Worm (Caenorhabditis elegans) whole organism, L3 larva: ENCODE data around the gene T23G7.3.

Experiments used
- aly-2 ChIP-seq: fragments of 150-350 bp; optimal IDR thresholded peaks from 2 replicates; lab custom pipeline; 2014; ENCODE audit warnings: missing biosample characterization, missing genetic modification characterization
- ama-1 ChIP-seq: fragments of 150-350 bp; optimal IDR thresholded peaks from 2 replicates; lab custom pipeline; 2018
- ceh-16 ChIP-seq: sonication (generic microtip); optimal IDR thresholded peaks from 2 replicates; lab custom pipeline; 2017; ENCODE audit warnings: missing biosample characterization, missing genetic modification characterization
- ceh-28 ChIP-seq: fragments of 150-350 bp; optimal IDR thresholded peaks from 2 replicates; lab custom pipeline; 2014; ENCODE audit warnings: missing biosample characterization, missing genetic modification reagents, missing genetic modification characterization
- daf-12 ChIP-seq: fragments of 150-350 bp; optimal IDR thresholded peaks from 2 replicates; lab custom pipeline; 2014; ENCODE audit warnings: missing biosample characterization, missing genetic modification reagents, missing genetic modification characterization
- egl-5 ChIP-seq: fragments of 150-350 bp; optimal IDR thresholded peaks from 2 replicates; lab custom pipeline; 2017; ENCODE audit warnings: missing biosample characterization, missing genetic modification reagents, missing genetic modification characterization, inconsistent platforms
- elt-1 ChIP-seq: fragments of 150-350 bp; optimal IDR thresholded peaks from 2 replicates; lab custom pipeline; 2014; ENCODE audit warnings: missing biosample characterization, missing genetic modification characterization
- elt-2 ChIP-seq: sonication (generic microtip); optimal IDR thresholded peaks from 2 replicates; lab custom pipeline; 2016; ENCODE audit warnings: missing genetic modification reagents, mild to moderate bottlenecking, missing genetic modification characterization, missing compliant biosample characterization
- elt-3 ChIP-seq, 3 experiments: fragments of 150-350 bp in 1 of 3; sonication (generic microtip) in 2 of 3; optimal IDR thresholded peaks; 2 replicates in 2 of 3; 4 replicates in 1 of 3; lab custom pipeline; 2014 to 2017; ENCODE audit warnings: missing biosample characterization in 3 of 3, missing genetic modification characterization in 3 of 3
- eor-1 ChIP-seq, 2 experiments: fragments of 150-350 bp; optimal IDR thresholded peaks; 2 replicates each; lab custom pipeline; 2014 to 2018; ENCODE audit warnings: missing biosample characterization in 2 of 2, missing genetic modification characterization in 2 of 2
- fkh-2 ChIP-seq: fragments of 150-350 bp; optimal IDR thresholded peaks from 2 replicates; lab custom pipeline; 2014; ENCODE audit warnings: missing biosample characterization, missing genetic modification reagents, missing genetic modification characterization
- fos-1 ChIP-seq: fragments of 150-350 bp; optimal IDR thresholded peaks from 2 replicates; lab custom pipeline; 2014; ENCODE audit warnings: missing biosample characterization, missing genetic modification characterization
- hmg-11 ChIP-seq: sonication (generic microtip); optimal IDR thresholded peaks from 2 replicates; lab custom pipeline; 2016; ENCODE audit warnings: missing genetic modification characterization, missing compliant biosample characterization
- jun-1 ChIP-seq: fragments of 150-350 bp; optimal IDR thresholded peaks from 2 replicates; lab custom pipeline; 2014; ENCODE audit warnings: missing biosample characterization, missing genetic modification reagents, missing genetic modification characterization
- lin-15B ChIP-seq: fragments of 150-350 bp; optimal IDR thresholded peaks from 2 replicates; lab custom pipeline; 2014; ENCODE audit warnings: missing biosample characterization, missing genetic modification characterization
- lin-39 ChIP-seq: fragments of 150-350 bp; optimal IDR thresholded peaks from 2 replicates; lab custom pipeline; 2018; ENCODE audit warnings: missing biosample characterization, missing genetic modification reagents, missing genetic modification characterization
- nfya-1 ChIP-seq: sonication (generic microtip); optimal IDR thresholded peaks from 2 replicates; lab custom pipeline; 2017; ENCODE audit warnings: missing genetic modification characterization, mild to moderate bottlenecking, missing compliant biosample characterization, antibody characterized with exemption, moderate library complexity; ENCODE audit not compliant: insufficient read depth
- nhr-11 ChIP-seq: fragments of 150-350 bp; optimal IDR thresholded peaks from 2 replicates; lab custom pipeline; 2014; ENCODE audit warnings: missing biosample characterization, missing genetic modification characterization
- nhr-23 ChIP-seq: fragments of 150-350 bp; optimal IDR thresholded peaks from 2 replicates; lab custom pipeline; 2014; ENCODE audit warnings: missing biosample characterization, missing genetic modification reagents, missing genetic modification characterization
- nhr-237 ChIP-seq: fragments of 150-350 bp; optimal IDR thresholded peaks from 2 replicates; lab custom pipeline; 2014; ENCODE audit warnings: missing biosample characterization, missing genetic modification characterization
- nhr-25 ChIP-seq: sonication (generic microtip); optimal IDR thresholded peaks from 2 replicates; lab custom pipeline; 2017; ENCODE audit warnings: missing biosample characterization, missing genetic modification characterization
- pha-4 ChIP-seq: fragments of 150-350 bp; optimal IDR thresholded peaks from 2 replicates; lab custom pipeline; 2014; ENCODE audit warnings: missing biosample characterization, missing genetic modification reagents, missing genetic modification characterization
- pqm-1 ChIP-seq: fragments of 150-350 bp; optimal IDR thresholded peaks from 2 replicates; lab custom pipeline; 2017; ENCODE audit warnings: missing biosample characterization, missing genetic modification characterization, inconsistent platforms
- skn-1 ChIP-seq: fragments of 150-350 bp; optimal IDR thresholded peaks from 2 replicates; lab custom pipeline; 2014; ENCODE audit warnings: missing biosample characterization, missing genetic modification characterization
- snpc-4 ChIP-seq: fragments of 150-350 bp; optimal IDR thresholded peaks from 2 replicates; lab custom pipeline; 2014; ENCODE audit warnings: missing biosample characterization, missing genetic modification characterization
- tbx-2 ChIP-seq: sonication (generic microtip); optimal IDR thresholded peaks from 2 replicates; lab custom pipeline; 2016; ENCODE audit warnings: mild to moderate bottlenecking, missing genetic modification characterization, missing compliant biosample characterization
- unc-39 ChIP-seq: sonication (generic microtip); optimal IDR thresholded peaks from 4 replicates; lab custom pipeline; 2017; ENCODE audit warnings: missing biosample characterization, missing genetic modification characterization
- unc-62 ChIP-seq: fragments of 150-350 bp; sonication (generic microtip); optimal IDR thresholded peaks from 4 replicates; lab custom pipeline; 2014; ENCODE audit warnings: missing biosample characterization, missing genetic modification reagents, missing genetic modification characterization
- zag-1 ChIP-seq: fragments of 150-350 bp; optimal IDR thresholded peaks from 2 replicates; lab custom pipeline; 2014; ENCODE audit warnings: missing biosample characterization, missing genetic modification characterization

The T23G7.3 gene

ce11 chrII:9127379-9127778 is 40.3 kb downstream of the T23G7.3 start:
- no peak for TF ChIP-seq egl-5 (tag; lab: Kevin White, UChicago)
- TF ChIP-seq ama-1 (lab: Kevin White, UChicago): peak; percentile 44

ce11 chrII:9126965-9127364 is 40.7 kb downstream of the T23G7.3 start:
- peak; percentile 6 for TF ChIP-seq nhr-25 (tag; lab: Kevin White, UChicago)
- peak in 1 of 3 experiments; percentile 3 for TF ChIP-seq elt-3 (tag; optimal IDR thresholded peaks at IDR 0.05; lab: Kevin White, UChicago)
- TF ChIP-seq pha-4: peak; percentile 78
- TF ChIP-seq aly-2 (tag; lab: Kevin White, UChicago): no peak
- TF ChIP-seq elt-2: peak; percentile 1
- peak; percentile 32 for TF ChIP-seq nhr-23
- peak; percentile 36 for TF ChIP-seq hmg-11 (tag; lab: Kevin White, UChicago)
- no peak for TF ChIP-seq daf-12 (tag; lab: Kevin White, UChicago)
- TF ChIP-seq fos-1 (tag; lab: Kevin White, UChicago): peak; percentile 98

DNA sequence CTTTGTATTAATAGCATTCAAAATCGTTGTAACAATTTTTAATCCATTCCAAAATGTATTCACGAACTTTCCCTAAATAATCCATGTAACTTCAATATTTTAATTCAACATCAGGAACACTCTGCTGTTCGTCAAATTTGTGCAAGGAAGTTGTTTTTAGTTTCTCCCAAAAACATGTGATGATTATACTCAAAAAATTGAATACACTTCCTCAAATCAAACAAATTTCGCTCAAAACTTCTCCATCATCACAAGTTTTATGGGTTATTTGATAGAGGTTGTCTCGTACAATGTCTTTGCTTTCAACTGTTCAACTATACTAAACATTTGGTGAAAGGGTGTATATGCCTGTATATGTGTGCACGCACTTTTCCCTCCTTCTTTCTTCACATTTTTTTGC is 42.6 kb downstream of the T23G7.3 start:
- TF ChIP-seq pha-4 (peak; percentile 17), ceh-16 (tag; lab: Kevin White, UChicago) (no peak), elt-2 (peak; percentile 3), pqm-1 (tag; lab: Kevin White, UChicago) (peak; percentile 53)
- TF ChIP-seq, all 47 proteins: peak for 3

DNA sequence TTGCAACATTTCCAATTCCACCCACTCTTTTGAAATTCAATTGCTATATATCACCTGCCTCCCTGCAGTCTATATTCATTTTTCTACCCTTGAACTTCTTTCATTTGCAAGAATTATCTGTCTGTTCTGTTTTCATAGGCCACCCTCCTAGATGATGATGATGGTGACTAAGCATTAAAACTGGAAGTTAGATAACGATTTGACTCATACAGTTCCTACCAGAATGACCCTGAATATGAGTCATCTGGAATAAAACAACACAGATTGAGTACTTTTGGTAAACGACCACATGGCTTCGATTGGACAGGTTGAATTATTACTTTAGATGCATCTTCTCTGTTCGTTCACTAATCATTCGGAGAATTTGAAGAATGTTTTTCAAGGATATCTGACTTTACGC is 43.3 kb downstream of the T23G7.3 start:
- TF ChIP-seq lin-15B: no peak
- TF ChIP-seq elt-1: no peak
- TF ChIP-seq nhr-23: peak; percentile 37
- peak; percentile 1 for TF ChIP-seq pqm-1 (tag; lab: Kevin White, UChicago)
- peak; percentile 31 for TF ChIP-seq nhr-25 (tag; lab: Kevin White, UChicago)
- TF ChIP-seq egl-5 (tag; lab: Kevin White, UChicago): no peak
- TF ChIP-seq unc-39 (tag; lab: Kevin White, UChicago): no peak

DNA sequence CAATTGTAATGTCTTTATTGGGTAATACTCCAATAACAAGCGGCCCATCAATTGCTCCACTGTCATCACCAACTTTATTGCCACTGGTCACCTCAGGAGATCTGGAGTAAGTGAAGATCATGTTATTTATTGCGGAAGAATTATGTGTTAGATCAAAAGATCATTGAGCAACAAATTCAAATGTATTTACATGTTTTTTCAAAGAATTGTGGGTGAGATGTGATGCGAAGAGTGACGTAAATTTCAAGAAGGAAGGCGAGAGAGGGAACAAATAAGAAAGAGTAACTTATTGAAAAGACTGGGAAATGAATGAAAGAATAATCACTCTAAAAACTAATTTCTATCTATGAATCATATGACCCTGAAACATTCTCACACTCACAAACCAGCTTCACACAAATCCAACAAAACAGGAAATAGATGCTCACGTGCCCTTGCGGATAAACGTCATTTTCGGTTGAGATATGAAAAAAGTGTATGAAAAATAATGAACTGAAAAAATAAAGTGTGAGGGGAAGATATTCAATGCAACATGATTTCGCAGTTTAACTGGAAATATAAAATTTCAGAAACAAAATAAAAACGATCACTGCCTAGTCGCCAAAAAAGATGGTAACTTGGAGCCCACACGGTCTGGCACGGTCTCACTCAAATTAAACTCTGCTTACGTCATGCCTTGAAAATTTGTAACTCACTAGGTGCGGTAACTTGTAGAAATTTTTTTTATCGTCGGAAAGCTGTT is 46.6 kb downstream of the T23G7.3 start:
- TF ChIP-seq daf-12 (tag; lab: Kevin White, UChicago): no peak
- peak; percentile 12 for TF ChIP-seq nfya-1 (tag; lab: Kevin White, UChicago)

- TF ChIP-seq elt-1 (no peak), jun-1 (tag; lab: Kevin White, UChicago) (no peak), elt-2 (no peak), lin-39 (no peak)
Observed at ce11 chrII:9120329-9120728, 47.3 kb downstream of the T23G7.3 start.

- TF ChIP-seq nfya-1 (tag; lab: Kevin White, UChicago) (no peak), pha-4 (peak; percentile 35), eor-1 (tag; optimal IDR thresholded peaks at IDR 0.05; lab: Kevin White, UChicago) (no peak), nhr-11 (tag; lab: Kevin White, UChicago) (peak; percentile 72), pqm-1 (tag; lab: Kevin White, UChicago) (peak; percentile 50), elt-2 (peak; percentile 78), lin-39 (no peak), tbx-2 (tag; lab: Kevin White, UChicago) (peak; percentile 2)
Observed at ce11 chrII:9117789-9118242, 49.8 kb downstream of the T23G7.3 start.

- TF ChIP-seq pha-4 (peak; percentile 20), lin-15B (no peak), elt-2 (peak; percentile 65), zag-1 (tag; lab: Kevin White, UChicago) (no peak), snpc-4 (no peak), nhr-237 (no peak), fkh-2 (tag; lab: Kevin White, UChicago) (no peak), fos-1 (tag; lab: Kevin White, UChicago) (no peak), ceh-28 (tag; lab: Kevin White, UChicago) (no peak), skn-1 (peak; percentile 36), lin-39 (no peak), nhr-25 (tag; lab: Kevin White, UChicago) (no peak), unc-62 (GFP tag; lab: Kevin White, UChicago) (no peak), hmg-11 (tag; lab: Kevin White, UChicago) (no peak), pqm-1 (tag; lab: Kevin White, UChicago) (peak; percentile 61)
Observed at ce11 chrII:9116404-9116803, 51.2 kb downstream of the T23G7.3 start.
